Fruit fly (Drosophila melanogaster) whole organism, prepupa: ENCODE measurements around the gene Tmc.

ENCODE experiments used
- Blimp-1 ChIP-seq: fragments of 200-800 bp; sonication (Bioruptor generic); optimal IDR thresholded peaks from 3 replicates; lab custom pipeline; 2017; ENCODE audit warnings: missing biosample characterization, missing genetic modification characterization, mild to moderate bottlenecking, moderate library complexity, missing genetic modification reagents
- CG11902 ChIP-seq: fragments of 200-800 bp; sonication (Bioruptor generic); optimal IDR thresholded peaks from 3 replicates; lab custom pipeline; 2016; ENCODE audit warnings: missing biosample characterization, missing genetic modification characterization
- CG4318 ChIP-seq: fragments of 200-800 bp; sonication (Bioruptor generic); optimal IDR thresholded peaks from 3 replicates; lab custom pipeline; 2017; ENCODE audit warnings: missing biosample characterization, mild to moderate bottlenecking, missing genetic modification characterization
- CG6808 ChIP-seq: fragments of 200-800 bp; sonication (Bioruptor generic); optimal IDR thresholded peaks from 3 replicates; lab custom pipeline; 2017; ENCODE audit warnings: missing biosample characterization, missing genetic modification characterization, mild to moderate bottlenecking, moderate library complexity, missing genetic modification reagents
- CG6854 ChIP-seq: fragments of 200-800 bp; sonication (Bioruptor generic); optimal IDR thresholded peaks from 2 replicates; lab custom pipeline; 2017; ENCODE audit warnings: missing biosample characterization, mild to moderate bottlenecking, missing genetic modification characterization
- CG9139 ChIP-seq: fragments of 200-800 bp; sonication (Bioruptor generic); optimal IDR thresholded peaks from 3 replicates; lab custom pipeline; 2017; ENCODE audit warnings: missing biosample characterization, mild to moderate bottlenecking, missing genetic modification characterization
- Eip78C ChIP-seq: fragments of 200-800 bp; sonication (Bioruptor generic); peaks from one replicate; lab custom pipeline; 2016; ENCODE audit warnings: missing biosample characterization, missing genetic modification characterization
- Ets21C ChIP-seq: fragments of 200-800 bp; sonication (Bioruptor generic); optimal IDR thresholded peaks from 3 replicates; lab custom pipeline; 2016; ENCODE audit warnings: missing biosample characterization, missing genetic modification characterization
- Hr39 ChIP-seq: fragments of 200-800 bp; sonication (Bioruptor generic); optimal IDR thresholded peaks from 2 replicates; lab custom pipeline; 2016; ENCODE audit warnings: missing biosample characterization, missing genetic modification characterization
- dac ChIP-seq: fragments of 200-800 bp; sonication (Bioruptor generic); optimal IDR thresholded peaks from 2 replicates; lab custom pipeline; 2017; ENCODE audit warnings: missing biosample characterization, mild to moderate bottlenecking, missing genetic modification characterization
- fd59A ChIP-seq: fragments of 200-800 bp; sonication (Bioruptor generic); optimal IDR thresholded peaks from 2 replicates; lab custom pipeline; 2017; ENCODE audit warnings: missing biosample characterization, mild to moderate bottlenecking, missing genetic modification characterization, missing genetic modification reagents

dm6 chr3L:9567748-9568147, 29.8 kb upstream of the Tmc start:
- TF ChIP-seq CG4318: no peak
- TF ChIP-seq Hr39: no peak
- no peak for TF ChIP-seq fd59A
- no peak for TF ChIP-seq CG6808 (GFP tag; lab: Kevin White, UChicago)
- no peak for TF ChIP-seq CG6854 (GFP tag; lab: Kevin White, UChicago)
- no peak for TF ChIP-seq Blimp-1 (GFP tag; lab: Kevin White, UChicago)
- no peak for TF ChIP-seq CG11902 (GFP tag; lab: Kevin White, UChicago)
- TF ChIP-seq CG9139 (GFP tag; lab: Kevin White, UChicago): no peak
- TF ChIP-seq Eip78C: no peak
- no peak for TF ChIP-seq Ets21C (GFP tag; lab: Kevin White, UChicago)
- no peak for TF ChIP-seq dac (GFP tag; lab: Kevin White, UChicago)
